In the genomic region with DNA sequence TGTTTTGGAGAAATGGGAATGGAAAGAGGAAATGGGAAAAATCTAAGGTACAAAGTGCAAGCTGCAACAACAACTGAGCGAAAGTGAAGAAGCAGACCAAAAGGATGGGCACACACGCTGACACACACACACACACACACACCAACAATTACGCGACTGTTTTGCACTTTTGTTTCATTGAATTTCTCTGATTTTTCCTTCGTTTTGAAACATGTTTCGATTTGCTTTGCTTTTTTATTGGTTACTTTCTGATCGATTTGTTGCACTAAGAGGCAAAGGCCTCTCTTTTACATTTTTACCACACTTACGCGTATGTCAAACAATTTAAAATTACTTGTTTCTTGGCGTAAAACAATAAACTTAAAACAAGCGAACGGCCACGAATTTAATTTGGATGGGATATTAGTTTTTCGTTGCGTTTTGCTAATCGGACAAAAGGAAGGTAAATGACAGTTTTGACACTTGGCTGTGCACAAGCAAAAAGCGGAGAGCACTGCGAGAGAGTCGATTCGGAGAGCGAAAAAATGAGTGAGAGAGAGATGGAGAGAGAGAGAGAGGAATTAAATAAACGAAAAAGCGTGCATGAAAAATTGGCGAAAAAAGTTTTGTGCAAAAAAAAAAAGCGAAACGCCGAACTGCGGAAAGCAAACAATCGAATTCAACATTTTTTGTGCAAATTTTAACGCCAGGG, we compare ENCODE assay signal across 6 fruit fly cellular contexts.
A peak's percentile ranks its signal among the peaks of the same experiment; 100 is the strongest.
TF ChIP-seq lines count a peak whose summit lies in the region.

No protein-coding gene starts in this region.

- no peak for TF ChIP-seq CTCF in whole organism, embryonic (GFP tag; optimal IDR thresholded peaks at IDR 0.05; lab: Kevin White, UChicago)

TF ChIP-seq in whole organism, 6 proteins besides CTCF, POLR2A, EP300 and RAD21:
- no peak for TF ChIP-seq Dll (optimal IDR thresholded peaks at IDR 0.05; lab: Kevin White, UChicago)
- TF ChIP-seq psq (optimal IDR thresholded peaks at IDR 0.05; lab: Kevin White, UChicago) = no peak
- peak; percentile 43 for TF ChIP-seq pan (optimal IDR thresholded peaks at IDR 0.05; lab: Kevin White, UChicago)
- TF ChIP-seq usp (GFP tag; optimal IDR thresholded peaks at IDR 0.05; lab: Kevin White, UChicago) = no peak
- TF ChIP-seq EcR (GFP tag; optimal IDR thresholded peaks at IDR 0.05; lab: Kevin White, UChicago) = no peak

TF ChIP-seq in whole organism, adult, 20 proteins besides CTCF, POLR2A, EP300 and RAD21:
- TF ChIP-seq CG12768 (GFP tag; optimal IDR thresholded peaks at IDR 0.05; lab: Kevin White, UChicago) (peak; percentile 26), cnc (optimal IDR thresholded peaks at IDR 0.05; lab: Kevin White, UChicago) (no peak)
TF ChIP-seq in whole organism, adult: peak in this region for 1.

TF ChIP-seq in whole organism, embryonic, 481 proteins besides CTCF, POLR2A, EP300 and RAD21 (continues in another document):
- TF ChIP-seq Kr (GFP tag; optimal IDR thresholded peaks at IDR 0.05; lab: Kevin White, UChicago) = no peak
- TF ChIP-seq ind (GFP tag; optimal IDR thresholded peaks at IDR 0.05; lab: Kevin White, UChicago) = no peak
- no peak for TF ChIP-seq Sin3A (optimal IDR thresholded peaks at IDR 0.05; lab: Kevin White, UChicago)
- no peak for TF ChIP-seq dmrt99B (tag; optimal IDR thresholded peaks at IDR 0.05; lab: Kevin White, UChicago)
- no peak for TF ChIP-seq CG30020 (tag; optimal IDR thresholded peaks at IDR 0.05; lab: Kevin White, UChicago)
- no peak for TF ChIP-seq CG17186 (GFP tag; optimal IDR thresholded peaks at IDR 0.05; lab: Kevin White, UChicago)
- TF ChIP-seq pum (GFP tag; optimal IDR thresholded peaks at IDR 0.05; lab: Kevin White, UChicago) = no peak
- TF ChIP-seq Eip74EF (GFP tag; optimal IDR thresholded peaks at IDR 0.05; lab: Kevin White, UChicago) = no peak
- no peak for TF ChIP-seq zfh2 (GFP tag; optimal IDR thresholded peaks at IDR 0.05; lab: Kevin White, UChicago)
- no peak for TF ChIP-seq gsb-n (tag; optimal IDR thresholded peaks at IDR 0.05; lab: Kevin White, UChicago)
- no peak for TF ChIP-seq Dp (GFP tag; optimal IDR thresholded peaks at IDR 0.05; lab: Kevin White, UChicago)
- no peak for TF ChIP-seq fd96Cb (tag; optimal IDR thresholded peaks at IDR 0.05; lab: Kevin White, UChicago)
- no peak for TF ChIP-seq jumu (GFP tag; optimal IDR thresholded peaks at IDR 0.05; lab: Kevin White, UChicago)
- no peak for TF ChIP-seq Max (GFP tag; optimal IDR thresholded peaks at IDR 0.05; lab: Kevin White, UChicago)
- no peak for TF ChIP-seq trem (tag; optimal IDR thresholded peaks at IDR 0.05; lab: Kevin White, UChicago)
- no peak for TF ChIP-seq trh (GFP tag; optimal IDR thresholded peaks at IDR 0.05; lab: Kevin White, UChicago)
- no peak for TF ChIP-seq Blimp-1 (GFP tag; optimal IDR thresholded peaks at IDR 0.05; lab: Kevin White, UChicago)
- TF ChIP-seq CG8765 (GFP tag; IDR thresholded peaks at IDR 0.05; lab: Robert Waterston, UW) = no peak
- no peak for TF ChIP-seq CG5180 (GFP tag; optimal IDR thresholded peaks at IDR 0.05; lab: Kevin White, UChicago)
- TF ChIP-seq gfzf (GFP tag; optimal IDR thresholded peaks at IDR 0.05; lab: Kevin White, UChicago) = no peak

TF ChIP-seq in whole organism, prepupa, 60 proteins besides CTCF, POLR2A, EP300 and RAD21 (continues in another document):
- TF ChIP-seq lz (GFP tag; optimal IDR thresholded peaks at IDR 0.05; lab: Kevin White, UChicago) (no peak), CG8632 (GFP tag; optimal IDR thresholded peaks at IDR 0.05; lab: Kevin White, UChicago) (no peak), CG9139 (GFP tag; optimal IDR thresholded peaks at IDR 0.05; lab: Kevin White, UChicago) (peak; percentile 18), Hr38 (GFP tag; optimal IDR thresholded peaks at IDR 0.05; lab: Kevin White, UChicago) (no peak), Eip93F (GFP tag; optimal IDR thresholded peaks at IDR 0.05; lab: Kevin White, UChicago) (no peak), CG15336 (GFP tag; IDR thresholded peaks at IDR 0.05; lab: Robert Waterston, UW) (peak; percentile 53), Ets21C (GFP tag; optimal IDR thresholded peaks at IDR 0.05; lab: Kevin White, UChicago) (no peak), Hr4 (GFP tag; optimal IDR thresholded peaks at IDR 0.05; lab: Kevin White, UChicago) (no peak), acj6 (GFP tag; optimal IDR thresholded peaks at IDR 0.05; lab: Kevin White, UChicago) (no peak), CG11294 (GFP tag; IDR thresholded peaks at IDR 0.05; lab: Robert Waterston, UW) (no peak), Smox (GFP tag; optimal IDR thresholded peaks at IDR 0.05; lab: Kevin White, UChicago) (no peak), OdsH (GFP tag; optimal IDR thresholded peaks at IDR 0.05; lab: Kevin White, UChicago) (no peak), achi (GFP tag; optimal IDR thresholded peaks at IDR 0.05; lab: Kevin White, UChicago) (peak; percentile 80), fkh (GFP tag; optimal IDR thresholded peaks at IDR 0.05; lab: Kevin White, UChicago) (no peak), Eip78C (GFP tag; lab: Kevin White, UChicago) (peak; percentile 55), eg (GFP tag; IDR thresholded peaks at IDR 0.05; lab: Robert Waterston, UW) (peak; percentile 26; the same call in 2 of the 3 replicates), CG6163 (GFP tag; IDR thresholded peaks at IDR 0.05; lab: Robert Waterston, UW) (peak; percentile 57), dsx (GFP tag; optimal IDR thresholded peaks at IDR 0.05; lab: Kevin White, UChicago; ENCODE audit: poor library complexity, severe bottlenecking) (peak; percentile 52), CG8119 (GFP tag; IDR thresholded peaks at IDR 0.05; lab: Robert Waterston, UW) (peak; percentile 52; the same call in 2 of the 3 replicates), CG6808 (GFP tag; optimal IDR thresholded peaks at IDR 0.05; lab: Kevin White, UChicago) (peak; percentile 57)

TF ChIP-seq in whole organism, pupa, 21 proteins besides CTCF, POLR2A, EP300 and RAD21:
- TF ChIP-seq EcR (GFP tag; optimal IDR thresholded peaks at IDR 0.05; lab: Kevin White, UChicago) = peak; percentile 35
- TF ChIP-seq CG10348 (GFP tag; IDR thresholded peaks at IDR 0.05; lab: Robert Waterston, UW) = no peak
- TF ChIP-seq fd96Ca (GFP tag; IDR thresholded peaks at IDR 0.05; lab: Robert Waterston, UW) = peak; percentile 73; the same call in 2 of the 3 replicates
- no peak for TF ChIP-seq CG17806 (tag; optimal IDR thresholded peaks at IDR 0.05; lab: Kevin White, UChicago)
- TF ChIP-seq Snoo (tag; optimal IDR thresholded peaks at IDR 0.05; lab: Kevin White, UChicago) = no peak
- TF ChIP-seq CG8301 (tag; optimal IDR thresholded peaks at IDR 0.05; lab: Kevin White, UChicago) = peak; percentile 33
- no peak for TF ChIP-seq Pif1A (GFP tag; optimal IDR thresholded peaks at IDR 0.05; lab: Kevin White, UChicago)
- no peak for TF ChIP-seq Pif1B (GFP tag; optimal IDR thresholded peaks at IDR 0.05; lab: Kevin White, UChicago)
- TF ChIP-seq gl (tag; optimal IDR thresholded peaks at IDR 0.05; lab: Kevin White, UChicago) = peak; percentile 26
- no peak for TF ChIP-seq CG13204 (GFP tag; optimal IDR thresholded peaks at IDR 0.05; lab: Kevin White, UChicago)
- TF ChIP-seq CG32121 (GFP tag; IDR thresholded peaks at IDR 0.05; lab: Robert Waterston, UW) = peak; percentile 8; the same call in 1 of the 2 replicates
- TF ChIP-seq D1 (tag; optimal IDR thresholded peaks at IDR 0.05; lab: Kevin White, UChicago) = no peak
- TF ChIP-seq Ets98B (GFP tag; IDR thresholded peaks at IDR 0.05; lab: Robert Waterston, UW) = peak; percentile 41; the same call in 1 of the 2 replicates
- no peak for TF ChIP-seq CG15710 (tag; optimal IDR thresholded peaks at IDR 0.05; lab: Kevin White, UChicago)
- TF ChIP-seq CG12605 (GFP tag; IDR thresholded peaks at IDR 0.05; lab: Robert Waterston, UW) = 0 out of 2 replicates have a peak, but pooled peaks have one; percentile 38
- TF ChIP-seq CG14655 (GFP tag; optimal IDR thresholded peaks at IDR 0.05; lab: Kevin White, UChicago) = peak; percentile 55

TF ChIP-seq in whole organism, wandering third instar larva, 38 proteins besides CTCF, POLR2A, EP300 and RAD21:
- TF ChIP-seq dmrt93B (GFP tag; optimal IDR thresholded peaks at IDR 0.05; lab: Kevin White, UChicago) = no peak
- TF ChIP-seq Dif (GFP tag; optimal IDR thresholded peaks at IDR 0.05; lab: Kevin White, UChicago; ENCODE audit: partially characterized antibody) = peak; percentile 77
- no peak for TF ChIP-seq usp (GFP tag; optimal IDR thresholded peaks at IDR 0.05; lab: Kevin White, UChicago)
- peak in 1 of 2 experiments; percentile 26 for TF ChIP-seq foxo (GFP tag; optimal IDR thresholded peaks at IDR 0.05; lab: Kevin White, UChicago)
- TF ChIP-seq dl (GFP tag; optimal IDR thresholded peaks at IDR 0.05; lab: Kevin White, UChicago; ENCODE audit: insufficient read depth in 1 of 2, partially characterized antibody in 2 of 2) = peak in 1 of 2 experiments; percentile 71
- TF ChIP-seq Dfd (GFP tag; optimal IDR thresholded peaks at IDR 0.05; lab: Kevin White, UChicago) = peak; percentile 92
- TF ChIP-seq lola (GFP tag; optimal IDR thresholded peaks at IDR 0.05; lab: Kevin White, UChicago) = peak; percentile 13
